Worm (Caenorhabditis elegans) whole organism, early embryonic: ENCODE data around the gene cpsf-1.

ENCODE experiments used
- B0310.2 ChIP-seq: sonication (generic microtip); optimal IDR thresholded peaks from 2 replicates; lab custom pipeline; 2016; ENCODE audit warnings: mild to moderate bottlenecking, missing genetic modification characterization, missing compliant biosample characterization
- F13C5.2 ChIP-seq: sonication (generic microtip); optimal IDR thresholded peaks from 2 replicates; lab custom pipeline; 2017; ENCODE audit warnings: mild to moderate bottlenecking, missing genetic modification characterization, inconsistent platforms, missing compliant biosample characterization
- aly-1 ChIP-seq: sonication (generic microtip); optimal IDR thresholded peaks from 2 replicates; lab custom pipeline; 2016; ENCODE audit warnings: missing genetic modification characterization, missing compliant biosample characterization
- ama-1 ChIP-seq: fragments of 150-350 bp; optimal IDR thresholded peaks from 2 replicates; lab custom pipeline; 2014
- ceh-13 ChIP-seq: fragments of 200-800 bp; sonication (Bioruptor generic); optimal IDR thresholded peaks from 2 replicates; lab custom pipeline; 2018; ENCODE audit warnings: mild to moderate bottlenecking, missing genetic modification characterization, missing compliant biosample characterization
- ets-7 ChIP-seq: sonication (generic microtip); optimal IDR thresholded peaks from 2 replicates; lab custom pipeline; 2016; ENCODE audit warnings: missing genotype, missing genetic modification characterization, missing compliant biosample characterization
- flt-1 ChIP-seq: fragments of 200-800 bp; sonication (Bioruptor generic); IDR thresholded peaks from 2 replicates; pipeline ENCODE4 v1.3.6; 2022; ENCODE audit warnings: missing genetic modification characterization, missing compliant biosample characterization
- tbx-11 ChIP-seq: fragments of 200-800 bp; sonication (Bioruptor generic); IDR thresholded peaks from 2 replicates; pipeline ENCODE4 v1.3.6; 2022; ENCODE audit warnings: missing genetic modification characterization, missing compliant biosample characterization
- tbx-37 ChIP-seq: fragments of 200-800 bp; sonication (Bioruptor generic); conservative IDR thresholded peaks from 2 replicates; pipeline ENCODE4 v1.3.6; 2022; ENCODE audit warnings: missing genetic modification reagents, missing genetic modification characterization, missing compliant biosample characterization

DNA sequence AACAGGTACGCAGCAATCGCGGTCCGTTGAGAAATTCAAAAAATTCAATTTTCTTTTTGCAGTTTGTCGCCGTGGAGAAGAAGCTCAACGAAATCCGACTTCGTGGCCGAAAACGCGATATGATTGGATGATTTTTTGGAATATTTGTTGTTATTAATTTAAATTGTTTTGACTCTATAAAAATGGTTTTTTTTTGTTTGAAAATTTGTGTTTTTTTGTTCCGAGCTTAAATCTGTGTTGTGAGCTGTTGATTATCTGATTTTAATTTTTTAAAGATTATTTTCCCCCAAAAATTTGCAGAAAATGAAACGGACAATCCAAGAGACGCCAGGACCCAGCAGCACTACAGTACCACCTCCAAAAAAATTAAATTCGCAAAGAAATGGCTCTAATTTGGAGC is 73.2 kb downstream of the cpsf-1 start, which contains the start of gene tdpo-1:
- TF ChIP-seq aly-1 (tag; lab: Kevin White, UChicago) (no peak), ceh-13 (GFP tag; lab: Kevin White, UChicago) (no peak), flt-1 (GFP tag; lab: Robert Waterston, UW) (no peak), ama-1 (lab: Kevin White, UChicago) (no peak), B0310.2 (tag; lab: Kevin White, UChicago) (no peak), tbx-11 (GFP tag; lab: Robert Waterston, UW) (no peak), F13C5.2 (tag; lab: Kevin White, UChicago) (no peak), ets-7 (tag; lab: Kevin White, UChicago) (no peak), tbx-37 (GFP tag; lab: Robert Waterston, UW) (no peak)
